Worm (Caenorhabditis elegans) whole organism, L3 larva: ENCODE measurements around the gene cutl-24.

Experiments
- ceh-82 ChIP-seq: fragments of 150-350 bp; optimal IDR thresholded peaks from 2 replicates; lab custom pipeline; 2014; ENCODE audit warnings: missing biosample characterization, missing genetic modification characterization
- fos-1 ChIP-seq: fragments of 150-350 bp; optimal IDR thresholded peaks from 2 replicates; lab custom pipeline; 2014; ENCODE audit warnings: missing biosample characterization, missing genetic modification characterization
- lin-39 ChIP-seq: fragments of 150-350 bp; optimal IDR thresholded peaks from 2 replicates; lab custom pipeline; 2018; ENCODE audit warnings: missing biosample characterization, missing genetic modification reagents, missing genetic modification characterization
- nhr-28 ChIP-seq: fragments of 150-350 bp; optimal IDR thresholded peaks from 2 replicates; lab custom pipeline; 2014; ENCODE audit warnings: missing biosample characterization, missing genetic modification characterization
- nhr-76 ChIP-seq: fragments of 150-350 bp; sonication (generic microtip); optimal IDR thresholded peaks from 5 replicates; lab custom pipeline; 2014; ENCODE audit warnings: missing biosample characterization, missing genetic modification characterization
- nhr-77 ChIP-seq: fragments of 150-350 bp; optimal IDR thresholded peaks from 2 replicates; lab custom pipeline; 2014; ENCODE audit warnings: missing biosample characterization, missing genetic modification characterization
- pha-4 ChIP-seq: fragments of 150-350 bp; optimal IDR thresholded peaks from 2 replicates; lab custom pipeline; 2014; ENCODE audit warnings: missing biosample characterization, missing genetic modification reagents, missing genetic modification characterization
- pqm-1 ChIP-seq: fragments of 150-350 bp; optimal IDR thresholded peaks from 2 replicates; lab custom pipeline; 2017; ENCODE audit warnings: missing biosample characterization, missing genetic modification characterization, inconsistent platforms
- sea-2 ChIP-seq: fragments of 150-350 bp; sonication (generic microtip); optimal IDR thresholded peaks from 4 replicates; lab custom pipeline; 2014; ENCODE audit warnings: missing biosample characterization, missing genetic modification reagents, missing genetic modification characterization
- tbx-2 ChIP-seq: sonication (generic microtip); optimal IDR thresholded peaks from 2 replicates; lab custom pipeline; 2016; ENCODE audit warnings: mild to moderate bottlenecking, missing genetic modification characterization, missing compliant biosample characterization
- unc-39 ChIP-seq: sonication (generic microtip); optimal IDR thresholded peaks from 4 replicates; lab custom pipeline; 2017; ENCODE audit warnings: missing biosample characterization, missing genetic modification characterization
- zag-1 ChIP-seq: fragments of 150-350 bp; optimal IDR thresholded peaks from 2 replicates; lab custom pipeline; 2014; ENCODE audit warnings: missing biosample characterization, missing genetic modification characterization

ce11 chrIV:158662-159061 lies 6.2 kb upstream of the cutl-24 start, which contains the start of gene Y38C1AA.7:
- no peak for TF ChIP-seq zag-1 (tag; lab: Kevin White, UChicago)
- no peak for TF ChIP-seq lin-39 (tag; lab: Kevin White, UChicago)
- no peak for TF ChIP-seq pqm-1
- TF ChIP-seq nhr-28 (tag; lab: Kevin White, UChicago) = no peak
- no peak for TF ChIP-seq pha-4 (tag; lab: Kevin White, UChicago)
- no peak for TF ChIP-seq unc-39 (tag; lab: Kevin White, UChicago)
- TF ChIP-seq nhr-76 (tag; lab: Kevin White, UChicago) = no peak
- no peak for TF ChIP-seq tbx-2 (tag; lab: Kevin White, UChicago)
- no peak for TF ChIP-seq nhr-77 (tag; lab: Kevin White, UChicago)
- TF ChIP-seq ceh-82 = no peak
- no peak for TF ChIP-seq sea-2 (GFP tag; lab: Kevin White, UChicago)
- TF ChIP-seq fos-1 = no peak
